Fruit fly (Drosophila melanogaster) whole organism, embryonic: ENCODE data around the gene Tfb4.
A peak's percentile ranks its signal among the peaks of the same experiment; 100 is the strongest.

Experiments used
- CG7556 ChIP-seq: fragments of 200-800 bp; sonication (Bioruptor generic); optimal IDR thresholded peaks from 2 replicates; lab custom pipeline; 2017; ENCODE audit warnings: missing biosample characterization, mild to moderate bottlenecking, missing genetic modification characterization
- CG9727 ChIP-seq: fragments of 200-800 bp; sonication (Bioruptor generic); optimal IDR thresholded peaks from 3 replicates; lab custom pipeline; 2017; ENCODE audit warnings: missing biosample characterization, mild to moderate bottlenecking, missing genetic modification characterization
- Dref ChIP-seq: fragments of 200-800 bp; sonication (Bioruptor generic); IDR thresholded peaks from 2 replicates; pipeline ENCODE4 v1.3.6; 2022; ENCODE audit warnings: missing biosample characterization, missing genetic modification characterization
- Gsc ChIP-seq: fragments of 200-800 bp; sonication (Bioruptor generic); IDR thresholded peaks from 2 replicates; pipeline ENCODE4 v1.3.6; 2022; ENCODE audit warnings: missing biosample characterization, missing genetic modification characterization
- MBD-R2 ChIP-seq: fragments of 200-800 bp; sonication (Bioruptor generic); IDR thresholded peaks from 2 replicates; pipeline ENCODE4 v1.3.6; 2022; ENCODE audit warnings: missing biosample characterization, missing genetic modification characterization
- ap ChIP-seq: fragments of 200-800 bp; sonication (Bioruptor generic); IDR thresholded peaks from 2 replicates; pipeline ENCODE4 v1.3.6; 2022; ENCODE audit warnings: missing biosample characterization, missing genetic modification characterization
- fu2 ChIP-seq: fragments of 200-800 bp; sonication (Bioruptor generic); optimal IDR thresholded peaks from 2 replicates; lab custom pipeline; 2016; ENCODE audit warnings: missing biosample characterization, missing genetic modification characterization
- odd ChIP-seq: fragments of 200-800 bp; sonication (Bioruptor generic); optimal IDR thresholded peaks from 2 replicates; lab custom pipeline; 2017; ENCODE audit warnings: missing biosample characterization, mild to moderate bottlenecking, missing genetic modification characterization
- pzg ChIP-seq: fragments of 200-800 bp; sonication (Bioruptor generic); optimal IDR thresholded peaks from 3 replicates; lab custom pipeline; 2018; ENCODE audit warnings: missing biosample characterization, mild to moderate bottlenecking, missing genetic modification characterization, moderate library complexity
- schlank ChIP-seq: fragments of 200-800 bp; sonication (Bioruptor generic); optimal IDR thresholded peaks from 2 replicates; lab custom pipeline; 2018; ENCODE audit warnings: missing biosample characterization, mild to moderate bottlenecking, missing genetic modification characterization

DNA sequence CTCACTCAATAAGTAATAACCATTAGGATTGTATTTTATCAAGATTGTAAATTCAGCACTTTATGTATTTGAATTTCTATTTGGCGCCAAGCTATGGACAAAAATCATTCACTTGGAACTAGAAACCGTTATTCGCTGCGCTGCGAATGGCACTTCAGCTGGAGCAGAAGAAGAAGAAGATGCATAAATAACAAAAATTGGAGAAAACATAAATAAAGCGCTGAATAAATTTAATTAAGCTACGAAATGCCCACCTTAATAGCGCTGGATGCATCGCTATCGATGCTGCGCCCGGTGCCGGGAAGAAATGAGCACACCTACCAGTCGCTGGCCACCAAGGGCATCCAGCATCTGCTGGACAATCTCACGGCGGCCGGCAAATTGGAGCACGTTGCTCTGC is 13.8 kb upstream of the Tfb4 start, which contains the start of gene IntS14:
- TF ChIP-seq CG9727 (GFP tag; lab: Kevin White, UChicago) (no peak), CG7556 (no peak), Dref (GFP tag; lab: Robert Waterston, UW) (0 out of 2 replicates have a peak, but pooled peaks have one; percentile 30), ap (GFP tag; lab: Robert Waterston, UW) (no peak), pzg (GFP tag; lab: Kevin White, UChicago) (peak; percentile 68), Gsc (no peak), odd (no peak), schlank (tag; lab: Kevin White, UChicago) (no peak), fu2 (GFP tag; lab: Kevin White, UChicago) (no peak), MBD-R2 (GFP tag; lab: Robert Waterston, UW) (peak; percentile 89)
